Worm (Caenorhabditis elegans) whole organism, mixed stage, embryonic: Measurements from ENCODE around the gene cpr-6.
A peak's percentile ranks its signal among the peaks of the same experiment; 100 is the strongest.

Experiments
- M03D4.4 ChIP-seq: sonication (generic microtip); optimal IDR thresholded peaks from 2 replicates; lab custom pipeline; 2017; ENCODE audit warnings: mild to moderate bottlenecking, missing genetic modification characterization, missing compliant biosample characterization
- bed-3 ChIP-seq: fragments of 200-800 bp; sonication (Bioruptor generic); optimal IDR thresholded peaks from 3 replicates; lab custom pipeline; 2018; ENCODE audit warnings: mild to moderate bottlenecking, missing genetic modification characterization, moderate library complexity, missing compliant biosample characterization
- blmp-1 ChIP-seq: fragments of 150-350 bp; optimal IDR thresholded peaks from 2 replicates; lab custom pipeline; 2014; ENCODE audit warnings: missing biosample characterization, missing genetic modification characterization
- ceh-39 ChIP-seq: fragments of 150-350 bp; optimal IDR thresholded peaks from 2 replicates; lab custom pipeline; 2014; ENCODE audit warnings: missing biosample characterization, missing genetic modification characterization
- ceh-43 ChIP-seq: fragments of 200-800 bp; sonication (Bioruptor generic); optimal IDR thresholded peaks from 2 replicates; lab custom pipeline; 2018; ENCODE audit warnings: mild to moderate bottlenecking, missing genetic modification characterization, moderate library complexity, missing compliant biosample characterization
- ceh-83 ChIP-seq: fragments of 200-800 bp; sonication (Bioruptor generic); optimal IDR thresholded peaks from 2 replicates; lab custom pipeline; 2018; ENCODE audit warnings: mild to moderate bottlenecking, missing genetic modification characterization, missing compliant biosample characterization
- ces-1 ChIP-seq: fragments of 150-350 bp; optimal IDR thresholded peaks from 2 replicates; lab custom pipeline; 2014; ENCODE audit warnings: missing biosample characterization, missing genetic modification reagents, missing genetic modification characterization
- cnd-1 ChIP-seq: fragments of 200-800 bp; sonication (Bioruptor generic); optimal IDR thresholded peaks from 2 replicates; lab custom pipeline; 2018; ENCODE audit warnings: mild to moderate bottlenecking, missing genetic modification characterization, missing compliant biosample characterization
- drap-1 ChIP-seq: fragments of 200-800 bp; sonication (Bioruptor generic); optimal IDR thresholded peaks from 3 replicates; lab custom pipeline; 2018; ENCODE audit warnings: mild to moderate bottlenecking, missing genetic modification characterization, missing compliant biosample characterization
- elt-1 ChIP-seq: sonication (generic microtip); optimal IDR thresholded peaks from 2 replicates; lab custom pipeline; 2017; ENCODE audit warnings: missing genetic modification characterization, mild to moderate bottlenecking, missing compliant biosample characterization, antibody characterized with exemption, moderate library complexity, borderline replicate concordance; ENCODE audit not compliant: insufficient read depth
- elt-3 ChIP-seq: fragments of 150-350 bp; optimal IDR thresholded peaks from 2 replicates; lab custom pipeline; 2014; ENCODE audit warnings: missing biosample characterization, missing genetic modification characterization
- flh-1 ChIP-seq: fragments of 200-800 bp; sonication (Bioruptor generic); optimal IDR thresholded peaks from 2 replicates; lab custom pipeline; 2018; ENCODE audit warnings: mild to moderate bottlenecking, missing genetic modification characterization, moderate library complexity, missing compliant biosample characterization
- ham-2 ChIP-seq: fragments of 200-800 bp; sonication (Bioruptor generic); optimal IDR thresholded peaks from 2 replicates; lab custom pipeline; 2018; ENCODE audit warnings: mild to moderate bottlenecking, missing genetic modification characterization, missing compliant biosample characterization
- hlh-1 ChIP-seq: fragments of 150-350 bp; optimal IDR thresholded peaks from 2 replicates; lab custom pipeline; 2014; ENCODE audit warnings: missing biosample characterization, missing genetic modification reagents, missing genetic modification characterization
- lin-13 ChIP-seq: fragments of 150-350 bp; optimal IDR thresholded peaks from 2 replicates; lab custom pipeline; 2014; ENCODE audit warnings: missing biosample characterization, missing genetic modification characterization
- lin-32 ChIP-seq: fragments of 200-800 bp; sonication (Bioruptor generic); optimal IDR thresholded peaks from 2 replicates; lab custom pipeline; 2018; ENCODE audit warnings: mild to moderate bottlenecking, missing genetic modification characterization, missing compliant biosample characterization
- lsy-2 ChIP-seq: fragments of 150-350 bp; optimal IDR thresholded peaks from 2 replicates; lab custom pipeline; 2014; ENCODE audit warnings: missing biosample characterization, missing genetic modification characterization
- mab-5 ChIP-seq: fragments of 150-350 bp; optimal IDR thresholded peaks from 2 replicates; lab custom pipeline; 2014; ENCODE audit warnings: missing biosample characterization, missing genetic modification characterization
- mep-1 ChIP-seq: fragments of 150-350 bp; optimal IDR thresholded peaks from 2 replicates; lab custom pipeline; 2017; ENCODE audit warnings: missing biosample characterization, missing genetic modification reagents, missing genetic modification characterization, inconsistent platforms
- mls-2 ChIP-seq: sonication (generic microtip); optimal IDR thresholded peaks from 2 replicates; lab custom pipeline; 2016; ENCODE audit warnings: mild to moderate bottlenecking, missing genetic modification characterization, moderate library complexity, missing compliant biosample characterization
- nhr-12 ChIP-seq: fragments of 150-350 bp; optimal IDR thresholded peaks from 2 replicates; lab custom pipeline; 2014; ENCODE audit warnings: missing biosample characterization, missing genetic modification characterization
- nhr-2 ChIP-seq: fragments of 150-350 bp; optimal IDR thresholded peaks from 2 replicates; lab custom pipeline; 2014; ENCODE audit warnings: missing biosample characterization, missing genetic modification characterization
- nhr-237 ChIP-seq: fragments of 150-350 bp; optimal IDR thresholded peaks from 2 replicates; lab custom pipeline; 2014; ENCODE audit warnings: missing biosample characterization, missing genetic modification characterization
- nhr-28 ChIP-seq: fragments of 150-350 bp; optimal IDR thresholded peaks from 2 replicates; lab custom pipeline; 2014; ENCODE audit warnings: missing biosample characterization, missing genetic modification characterization
- nhr-76 ChIP-seq: sonication (generic microtip); optimal IDR thresholded peaks from 2 replicates; lab custom pipeline; 2017; ENCODE audit warnings: missing biosample characterization, missing genetic modification characterization
- pha-4 ChIP-seq: fragments of 150-350 bp; optimal IDR thresholded peaks from 2 replicates; lab custom pipeline; 2018; ENCODE audit warnings: missing biosample characterization, missing genetic modification reagents, missing genetic modification characterization
- sem-2 ChIP-seq: fragments of 200-800 bp; sonication (Bioruptor generic); optimal IDR thresholded peaks from 2 replicates; lab custom pipeline; 2018; ENCODE audit warnings: mild to moderate bottlenecking, missing genetic modification characterization, missing compliant biosample characterization
- snpc-4 ChIP-seq: fragments of 150-350 bp; optimal IDR thresholded peaks from 2 replicates; lab custom pipeline; 2014; ENCODE audit warnings: missing biosample characterization, missing genetic modification characterization
- sptf-1 ChIP-seq: sonication (generic microtip); optimal IDR thresholded peaks from 2 replicates; lab custom pipeline; 2017; ENCODE audit warnings: mild to moderate bottlenecking, missing genetic modification characterization, moderate library complexity, missing compliant biosample characterization
- tbx-8 ChIP-seq: fragments of 200-800 bp; sonication (Bioruptor generic); optimal IDR thresholded peaks from 2 replicates; lab custom pipeline; 2018; ENCODE audit warnings: mild to moderate bottlenecking, missing genetic modification characterization, moderate library complexity, missing compliant biosample characterization
- unc-120 ChIP-seq: sonication (generic microtip); optimal IDR thresholded peaks from 2 replicates; lab custom pipeline; 2017; ENCODE audit warnings: missing genetic modification characterization, missing compliant biosample characterization; ENCODE audit not compliant: poor library complexity, severe bottlenecking
- unc-39 ChIP-seq: fragments of 150-350 bp; optimal IDR thresholded peaks from 2 replicates; lab custom pipeline; 2014; ENCODE audit warnings: missing biosample characterization, missing genetic modification characterization
- unc-62 ChIP-seq: fragments of 150-350 bp; optimal IDR thresholded peaks from 2 replicates; lab custom pipeline; 2014; ENCODE audit warnings: missing biosample characterization, missing genetic modification reagents, missing genetic modification characterization
- zip-8 ChIP-seq: fragments of 150-350 bp; optimal IDR thresholded peaks from 2 replicates; lab custom pipeline; 2014; ENCODE audit warnings: missing biosample characterization, missing genetic modification characterization
- ztf-11 ChIP-seq: fragments of 150-350 bp; optimal IDR thresholded peaks from 2 replicates; lab custom pipeline; 2014; ENCODE audit warnings: missing biosample characterization, missing genetic modification characterization

Gene cpr-6

ce11 chrX:6609717-6610116 lies 2.7 kb downstream of the cpr-6 start, which contains the start of gene C25B8.8:
Gene C25B8.8 (plus strand): TSS chrX:6610017.
- no peak for TF ChIP-seq elt-3
- no peak for TF ChIP-seq flh-1 (GFP tag; lab: Kevin White, UChicago)
- TF ChIP-seq elt-1 (tag; lab: Kevin White, UChicago): no peak
- TF ChIP-seq unc-120 (tag; lab: Kevin White, UChicago): no peak
- TF ChIP-seq mls-2: no peak

ce11 chrX:6613537-6613936 lies 6.5 kb downstream of the cpr-6 start:
- TF ChIP-seq ces-1 (GFP tag; lab: Kevin White, UChicago) (peak; percentile 84), mab-5 (no peak)

ce11 chrX:6617622-6618021 lies 10.6 kb downstream of the cpr-6 start:
- TF ChIP-seq mls-2 (peak; percentile 2), hlh-1 (no peak)

ce11 chrX:6618712-6619111 lies 11.7 kb downstream of the cpr-6 start, which contains the start of gene kqt-1:
Gene kqt-1 (plus strand): TSS chrX:6619012.
- TF ChIP-seq ceh-83 (GFP tag; lab: Kevin White, UChicago) (no peak), ces-1 (GFP tag; lab: Kevin White, UChicago) (no peak), unc-62 (GFP tag; lab: Kevin White, UChicago) (no peak), mep-1 (tag; lab: Kevin White, UChicago) (no peak), mls-2 (no peak), hlh-1 (no peak), nhr-12 (tag; lab: Kevin White, UChicago) (no peak), lsy-2 (no peak), elt-1 (tag; lab: Kevin White, UChicago) (no peak), nhr-237 (tag; lab: Kevin White, UChicago) (no peak), nhr-76 (tag; lab: Kevin White, UChicago) (no peak)

- TF ChIP-seq nhr-12 (tag; lab: Kevin White, UChicago) (peak; percentile 44), bed-3 (no peak), nhr-2 (tag; lab: Kevin White, UChicago) (peak; percentile 57), ceh-43 (GFP tag; lab: Kevin White, UChicago) (peak; percentile 18), unc-39 (tag; lab: Kevin White, UChicago) (peak; percentile 63), lin-13 (tag; lab: Kevin White, UChicago) (no peak), ceh-39 (tag; lab: Kevin White, UChicago) (peak; percentile 36)
Observed at ce11 chrX:6622552-6623236, 15.7 kb downstream of the cpr-6 start, which contains the start of gene clec-266. Gene clec-266 (minus strand): TSS chrX:6622915.

ce11 chrX:6625275-6625674 lies 18.3 kb downstream of the cpr-6 start:
- TF ChIP-seq mab-5 (no peak), ham-2 (no peak), mep-1 (tag; lab: Kevin White, UChicago) (no peak), blmp-1 (tag; lab: Kevin White, UChicago) (no peak), elt-3 (no peak), drap-1 (peak; percentile 32), M03D4.4 (tag; lab: Kevin White, UChicago) (no peak), unc-62 (GFP tag; lab: Kevin White, UChicago) (no peak), snpc-4 (tag; lab: Kevin White, UChicago) (no peak), lin-32 (peak; percentile 34), nhr-28 (no peak), lin-13 (tag; lab: Kevin White, UChicago) (no peak), ceh-43 (GFP tag; lab: Kevin White, UChicago) (no peak), pha-4 (tag; lab: Kevin White, UChicago) (no peak), sptf-1 (tag; lab: Kevin White, UChicago) (no peak), ztf-11 (no peak), hlh-1 (no peak), bed-3 (no peak), nhr-2 (tag; lab: Kevin White, UChicago) (peak; percentile 77), ceh-83 (GFP tag; lab: Kevin White, UChicago) (no peak), mls-2 (no peak), flh-1 (GFP tag; lab: Kevin White, UChicago) (no peak), tbx-8 (GFP tag; lab: Kevin White, UChicago) (no peak), lsy-2 (no peak), zip-8 (tag; lab: Kevin White, UChicago) (no peak), cnd-1 (no peak), elt-1 (tag; lab: Kevin White, UChicago) (no peak), sem-2 (no peak), ceh-39 (tag; lab: Kevin White, UChicago) (peak; percentile 16), ces-1 (GFP tag; lab: Kevin White, UChicago) (no peak), nhr-12 (tag; lab: Kevin White, UChicago) (peak; percentile 4), nhr-237 (tag; lab: Kevin White, UChicago) (no peak), unc-39 (tag; lab: Kevin White, UChicago) (no peak), nhr-76 (tag; lab: Kevin White, UChicago) (no peak)
